Fruit fly (Drosophila melanogaster) whole organism, adult: ENCODE data around the gene haf.

Source experiments
- CG11617 ChIP-seq: fragments of 200-800 bp; sonication (Bioruptor generic); optimal IDR thresholded peaks from 2 replicates; lab custom pipeline; 2017; ENCODE audit warnings: mild to moderate bottlenecking, missing biosample characterization, missing genetic modification reagents, missing genetic modification characterization
- CG12768 ChIP-seq: fragments of 200-800 bp; sonication (Bioruptor generic); optimal IDR thresholded peaks from 2 replicates; lab custom pipeline; 2017; ENCODE audit warnings: missing biosample characterization, missing genetic modification characterization, mild to moderate bottlenecking, moderate library complexity, missing genetic modification reagents
- CG14711 ChIP-seq: fragments of 200-800 bp; sonication (Bioruptor generic); optimal IDR thresholded peaks from 2 replicates; lab custom pipeline; 2018; ENCODE audit warnings: missing biosample characterization, mild to moderate bottlenecking, missing genetic modification characterization, moderate library complexity
- CG1620 ChIP-seq: fragments of 200-800 bp; sonication (Bioruptor generic); optimal IDR thresholded peaks from 2 replicates; lab custom pipeline; 2016; ENCODE audit warnings: missing biosample characterization, missing genetic modification characterization
- CG33017 ChIP-seq: fragments of 200-800 bp; sonication (Bioruptor generic); optimal IDR thresholded peaks from 2 replicates; lab custom pipeline; 2018; ENCODE audit warnings: missing biosample characterization, mild to moderate bottlenecking, missing genetic modification characterization, moderate library complexity
- CG5204 ChIP-seq: fragments of 200-800 bp; sonication (Bioruptor generic); optimal IDR thresholded peaks from 2 replicates; lab custom pipeline; 2016; ENCODE audit warnings: missing biosample characterization, missing genetic modification characterization
- CG7045 ChIP-seq: fragments of 200-800 bp; sonication (Bioruptor generic); optimal IDR thresholded peaks from 2 replicates; lab custom pipeline; 2017; ENCODE audit warnings: missing biosample characterization, mild to moderate bottlenecking, missing genetic modification characterization
- CG7101 ChIP-seq: fragments of 200-800 bp; sonication (Bioruptor generic); optimal IDR thresholded peaks from 2 replicates; lab custom pipeline; 2018; ENCODE audit warnings: missing biosample characterization, mild to moderate bottlenecking, missing genetic modification characterization, moderate library complexity
- Clk ChIP-seq: fragments of 200-800 bp; sonication (Bioruptor generic); optimal IDR thresholded peaks from 2 replicates; lab custom pipeline; 2017; ENCODE audit warnings: missing biosample characterization, missing genetic modification characterization
- Crg-1 ChIP-seq: fragments of 200-800 bp; sonication (Bioruptor generic); optimal IDR thresholded peaks from 2 replicates; lab custom pipeline; 2016; ENCODE audit warnings: missing biosample characterization, missing genetic modification characterization
- Hr96 ChIP-seq: fragments of 200-800 bp; sonication (Bioruptor generic); optimal IDR thresholded peaks from 2 replicates; lab custom pipeline; 2016; ENCODE audit warnings: missing biosample characterization, missing genetic modification characterization
- Mnt ChIP-seq: fragments of 200-800 bp; sonication (Bioruptor generic); optimal IDR thresholded peaks from 2 replicates; lab custom pipeline; 2016; ENCODE audit warnings: missing biosample characterization, mild to moderate bottlenecking, missing genetic modification characterization
- bab1 ChIP-seq: fragments of 200-800 bp; sonication (Bioruptor generic); optimal IDR thresholded peaks from 3 replicates; lab custom pipeline; 2019; ENCODE audit warnings: missing biosample characterization, mild to moderate bottlenecking, missing genetic modification characterization, moderate library complexity
- cic ChIP-seq: fragments of 200-800 bp; sonication (Bioruptor generic); optimal IDR thresholded peaks from 2 replicates; lab custom pipeline; 2017; ENCODE audit warnings: missing biosample characterization, mild to moderate bottlenecking, missing genetic modification characterization, moderate library complexity
- cnc ChIP-seq, 2 experiments: fragments of >200 bp; optimal IDR thresholded peaks; 2 replicates each; lab custom pipeline; 2017
- kay ChIP-seq: fragments of 200-800 bp; sonication (Bioruptor generic); peaks from one replicate; lab custom pipeline; 2016; ENCODE audit warnings: missing biosample characterization, missing genetic modification characterization, borderline replicate concordance
- ovo ChIP-seq: fragments of 200-800 bp; sonication (Bioruptor generic); optimal IDR thresholded peaks from 2 replicates; lab custom pipeline; 2016; ENCODE audit warnings: missing biosample characterization, missing genetic modification characterization
- pad ChIP-seq: fragments of 200-800 bp; sonication (Bioruptor generic); optimal IDR thresholded peaks from 3 replicates; lab custom pipeline; 2017; ENCODE audit warnings: missing biosample characterization, missing genetic modification characterization, mild to moderate bottlenecking, moderate library complexity, missing genetic modification reagents
- tj ChIP-seq: fragments of 200-800 bp; sonication (Bioruptor generic); optimal IDR thresholded peaks from 3 replicates; lab custom pipeline; 2017; ENCODE audit warnings: missing biosample characterization, mild to moderate bottlenecking, missing genetic modification characterization, moderate library complexity
- toe ChIP-seq: fragments of 200-800 bp; sonication (Bioruptor generic); optimal IDR thresholded peaks from 2 replicates; lab custom pipeline; 2016; ENCODE audit warnings: missing biosample characterization, missing genetic modification characterization

The haf gene

dm6 chr2L:1634099-1634856 lies 79.3 kb downstream of the haf start:
- TF ChIP-seq kay (no peak), Crg-1 (GFP tag; lab: Kevin White, UChicago) (no peak), bab1 (GFP tag; lab: Kevin White, UChicago) (no peak), CG7045 (GFP tag; lab: Kevin White, UChicago) (no peak), pad (GFP tag; lab: Kevin White, UChicago) (no peak), Clk (GFP tag; lab: Kevin White, UChicago) (no peak), cnc (optimal IDR thresholded peaks at IDR 0.05; lab: Kevin White, UChicago) (no peak), CG33017 (tag; lab: Kevin White, UChicago) (no peak), CG5204 (GFP tag; lab: Kevin White, UChicago) (no peak), CG7101 (tag; lab: Kevin White, UChicago) (no peak), toe (GFP tag; lab: Kevin White, UChicago) (no peak), CG11617 (no peak), CG14711 (no peak), ovo (GFP tag; lab: Kevin White, UChicago) (no peak), CG1620 (GFP tag; lab: Kevin White, UChicago) (no peak), cic (no peak), tj (GFP tag; lab: Kevin White, UChicago) (no peak), CG12768 (no peak)

dm6 chr2L:1636520-1636919 lies 81.6 kb downstream of the haf start:
- TF ChIP-seq toe (GFP tag; lab: Kevin White, UChicago) (no peak), bab1 (GFP tag; lab: Kevin White, UChicago) (no peak), CG33017 (tag; lab: Kevin White, UChicago) (no peak), pad (GFP tag; lab: Kevin White, UChicago) (no peak), Hr96 (GFP tag; lab: Kevin White, UChicago) (no peak), CG11617 (no peak), tj (GFP tag; lab: Kevin White, UChicago) (no peak), cnc (optimal IDR thresholded peaks at IDR 0.05; lab: Kevin White, UChicago) (no peak), CG7045 (GFP tag; lab: Kevin White, UChicago) (no peak)

dm6 chr2L:1637265-1637664 lies 82.3 kb downstream of the haf start:
- TF ChIP-seq cic (no peak), CG7045 (GFP tag; lab: Kevin White, UChicago) (no peak), pad (GFP tag; lab: Kevin White, UChicago) (no peak), Mnt (no peak), cnc (optimal IDR thresholded peaks at IDR 0.05; lab: Kevin White, UChicago) (no peak), Hr96 (GFP tag; lab: Kevin White, UChicago) (no peak), Crg-1 (GFP tag; lab: Kevin White, UChicago) (no peak), CG1620 (GFP tag; lab: Kevin White, UChicago) (no peak), CG33017 (tag; lab: Kevin White, UChicago) (no peak), CG5204 (GFP tag; lab: Kevin White, UChicago) (no peak), bab1 (GFP tag; lab: Kevin White, UChicago) (no peak), toe (GFP tag; lab: Kevin White, UChicago) (no peak), CG11617 (no peak), CG12768 (no peak)

dm6 chr2L:1637832-1638649 lies 83.1 kb downstream of the haf start:
- TF ChIP-seq CG11617 (no peak), pad (GFP tag; lab: Kevin White, UChicago) (no peak), Clk (GFP tag; lab: Kevin White, UChicago) (no peak), cic (no peak), CG7045 (GFP tag; lab: Kevin White, UChicago) (no peak), cnc (optimal IDR thresholded peaks at IDR 0.05; lab: Kevin White, UChicago) (no peak), toe (GFP tag; lab: Kevin White, UChicago) (no peak), CG33017 (tag; lab: Kevin White, UChicago) (no peak), CG1620 (GFP tag; lab: Kevin White, UChicago) (no peak), tj (GFP tag; lab: Kevin White, UChicago) (no peak), Hr96 (GFP tag; lab: Kevin White, UChicago) (no peak), bab1 (GFP tag; lab: Kevin White, UChicago) (no peak), Crg-1 (GFP tag; lab: Kevin White, UChicago) (no peak), kay (no peak), ovo (GFP tag; lab: Kevin White, UChicago) (no peak), Mnt (no peak), CG5204 (GFP tag; lab: Kevin White, UChicago) (no peak)

- TF ChIP-seq kay (no peak), ovo (GFP tag; lab: Kevin White, UChicago) (no peak), Clk (GFP tag; lab: Kevin White, UChicago) (no peak), Mnt (no peak), cnc (optimal IDR thresholded peaks at IDR 0.05; lab: Kevin White, UChicago) (no peak), toe (GFP tag; lab: Kevin White, UChicago) (no peak), CG1620 (GFP tag; lab: Kevin White, UChicago) (no peak), tj (GFP tag; lab: Kevin White, UChicago) (no peak), Crg-1 (GFP tag; lab: Kevin White, UChicago) (no peak), CG14711 (no peak), CG7101 (tag; lab: Kevin White, UChicago) (no peak), CG7045 (GFP tag; lab: Kevin White, UChicago) (no peak), cic (no peak), CG5204 (GFP tag; lab: Kevin White, UChicago) (no peak), CG11617 (no peak), CG12768 (no peak), Hr96 (GFP tag; lab: Kevin White, UChicago) (no peak), bab1 (GFP tag; lab: Kevin White, UChicago) (no peak)
These were observed 84.0 kb downstream of the haf start for dm6 chr2L:1638650-1639549.
